Fruit fly (Drosophila melanogaster) ovary, adult (tissue): ENCODE data around the gene Dpck.
A peak's percentile ranks its signal among the peaks of the same experiment; 100 is the strongest.

Experiments
- CG17801 ChIP-seq: fragments of 200-800 bp; optimal IDR thresholded peaks from 2 replicates; lab custom pipeline; 2019; ENCODE audit warnings: missing biosample characterization, mild to moderate bottlenecking, missing genetic modification characterization, moderate library complexity; ENCODE audit not compliant: partially characterized antibody

Gene Dpck

DNA sequence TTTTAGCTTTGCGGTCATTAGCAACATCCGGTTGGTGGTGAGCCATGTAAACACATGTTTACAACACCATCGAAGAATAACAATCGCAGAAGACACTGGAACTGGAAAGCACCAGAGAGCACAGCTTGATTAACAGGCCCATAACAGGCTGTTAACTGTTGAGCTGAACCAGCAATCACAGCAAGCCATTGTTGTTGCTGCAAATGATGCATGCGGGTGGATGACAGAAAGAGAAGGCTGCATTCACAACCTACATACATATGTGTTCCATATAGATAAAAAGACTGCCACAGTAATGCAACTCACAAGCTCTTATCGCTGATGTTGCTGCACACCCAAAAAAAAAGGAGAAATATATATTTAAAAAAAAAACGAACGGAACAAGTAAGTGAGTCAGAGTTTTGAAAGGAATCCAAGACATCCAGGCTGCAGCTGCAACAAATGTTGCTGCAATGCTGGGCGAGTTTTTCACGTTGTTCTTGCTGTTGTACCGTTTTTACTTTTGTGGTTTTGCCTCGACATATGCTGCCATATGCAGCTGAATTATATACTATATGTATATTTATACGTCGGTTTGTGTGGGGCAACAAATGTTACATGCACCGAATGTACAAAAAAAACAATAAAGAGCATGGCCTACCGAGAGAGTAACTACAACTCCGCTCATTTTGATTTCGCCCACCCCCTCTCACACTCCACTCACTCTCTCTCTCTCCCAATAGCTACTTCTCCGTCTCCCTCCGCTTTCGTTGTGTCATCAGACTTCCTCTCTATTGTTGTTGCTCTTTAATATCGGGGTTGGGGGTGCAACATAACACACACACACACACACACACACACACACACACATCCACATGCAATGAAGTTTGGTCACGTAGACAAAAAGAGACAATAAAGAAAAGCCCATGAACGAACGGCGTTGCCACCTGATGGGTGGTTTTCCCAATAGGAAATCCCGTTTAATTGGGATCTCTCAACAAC lies 21.2 kb downstream of the Dpck start:
- no peak for TF ChIP-seq CG17801 (GFP tag; lab: Kevin White, UChicago)

DNA sequence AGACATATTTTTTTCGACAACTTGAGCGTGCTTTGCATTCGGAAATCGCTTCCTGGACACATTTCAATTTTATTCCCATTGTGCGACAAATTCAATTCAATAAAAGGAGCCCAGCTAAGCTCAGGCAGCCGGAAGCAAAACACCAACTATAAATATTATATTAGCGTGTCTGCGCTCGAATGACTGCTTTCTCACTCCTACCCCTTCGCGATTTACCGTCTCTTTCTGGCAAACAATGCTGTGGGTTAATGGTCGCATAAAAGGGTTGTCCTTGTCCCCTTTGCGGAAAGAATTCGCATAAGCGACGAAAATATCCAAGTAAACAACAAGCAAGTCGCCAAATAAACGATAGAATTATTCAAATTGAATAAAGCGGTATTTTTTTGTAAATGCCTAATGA lies 22.3 kb downstream of the Dpck start:
- no peak for TF ChIP-seq CG17801 (GFP tag; lab: Kevin White, UChicago)

DNA sequence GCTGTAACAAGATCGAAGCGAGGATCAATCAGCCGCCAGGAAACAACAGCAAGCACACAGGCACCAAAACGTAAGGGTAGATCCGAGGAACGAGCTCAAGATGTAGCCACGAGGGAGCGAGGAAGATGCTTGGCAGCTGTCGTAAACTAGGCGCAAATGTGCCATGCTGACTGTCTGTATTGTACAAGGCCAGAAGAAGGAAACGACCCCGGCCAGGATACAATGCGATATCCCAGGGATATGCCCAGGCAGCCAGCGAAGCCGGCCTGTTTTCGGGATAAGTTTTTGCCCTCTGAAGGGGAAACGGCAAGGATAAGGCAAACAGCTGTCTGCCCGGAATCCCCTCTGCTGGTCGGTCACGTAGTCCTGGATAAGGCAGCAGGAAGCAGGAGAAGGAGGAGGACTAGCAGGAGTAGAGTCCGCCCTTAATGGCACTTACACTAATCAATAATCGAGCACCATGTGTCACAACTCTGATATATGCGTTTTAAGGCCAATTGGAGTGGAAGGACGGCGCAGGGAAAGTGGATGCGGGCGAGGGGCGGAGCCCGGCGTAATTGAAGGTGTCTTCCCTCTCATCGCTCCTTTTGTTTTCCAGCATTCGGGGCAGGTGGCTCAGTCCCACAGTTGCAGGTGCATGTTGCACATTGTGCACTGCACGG lies 23.7 kb downstream of the Dpck start:
- no peak for TF ChIP-seq CG17801 (GFP tag; lab: Kevin White, UChicago)

DNA sequence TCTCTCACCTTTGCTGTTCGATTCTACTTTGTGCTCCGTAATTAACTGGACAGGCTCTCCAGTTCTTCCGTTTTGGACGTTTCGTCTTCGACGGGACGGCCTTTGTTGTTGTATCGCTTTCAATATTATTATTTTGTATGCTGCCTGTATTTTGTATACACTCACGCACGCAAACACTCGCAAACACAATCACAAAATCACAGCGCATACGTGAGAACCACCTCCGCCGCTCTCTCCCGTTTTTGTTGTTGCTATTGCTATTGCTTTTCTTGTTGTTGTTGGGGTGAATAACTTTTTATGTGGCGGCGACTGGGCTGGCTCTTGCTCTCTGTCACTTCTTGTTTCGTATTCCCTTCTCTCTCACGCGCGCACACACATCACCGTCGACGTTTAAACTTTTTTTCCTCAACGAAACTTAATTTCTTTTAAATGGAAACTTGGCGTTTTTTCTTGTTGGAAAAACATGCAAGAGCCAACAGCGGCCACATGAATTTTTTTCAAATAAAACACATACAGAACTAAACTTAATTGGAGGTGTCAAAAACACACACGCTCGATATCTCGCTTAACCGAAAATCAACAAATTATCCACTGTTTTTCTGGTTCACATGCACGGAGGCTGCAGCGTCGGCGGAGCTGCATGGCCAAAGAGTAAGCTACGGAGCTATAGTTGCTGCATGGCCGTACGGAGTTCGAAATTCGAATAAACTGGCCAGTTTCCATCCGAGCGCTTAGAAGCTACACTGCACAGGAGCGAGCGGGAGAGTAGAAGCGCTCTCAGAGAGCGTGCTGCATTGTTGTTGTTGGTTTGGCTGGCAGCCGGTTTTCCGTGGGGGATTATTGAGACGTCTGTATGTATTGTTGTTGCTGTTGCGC lies 26.0 kb downstream of the Dpck start:
- TF ChIP-seq CG17801 (GFP tag; lab: Kevin White, UChicago): no peak

DNA sequence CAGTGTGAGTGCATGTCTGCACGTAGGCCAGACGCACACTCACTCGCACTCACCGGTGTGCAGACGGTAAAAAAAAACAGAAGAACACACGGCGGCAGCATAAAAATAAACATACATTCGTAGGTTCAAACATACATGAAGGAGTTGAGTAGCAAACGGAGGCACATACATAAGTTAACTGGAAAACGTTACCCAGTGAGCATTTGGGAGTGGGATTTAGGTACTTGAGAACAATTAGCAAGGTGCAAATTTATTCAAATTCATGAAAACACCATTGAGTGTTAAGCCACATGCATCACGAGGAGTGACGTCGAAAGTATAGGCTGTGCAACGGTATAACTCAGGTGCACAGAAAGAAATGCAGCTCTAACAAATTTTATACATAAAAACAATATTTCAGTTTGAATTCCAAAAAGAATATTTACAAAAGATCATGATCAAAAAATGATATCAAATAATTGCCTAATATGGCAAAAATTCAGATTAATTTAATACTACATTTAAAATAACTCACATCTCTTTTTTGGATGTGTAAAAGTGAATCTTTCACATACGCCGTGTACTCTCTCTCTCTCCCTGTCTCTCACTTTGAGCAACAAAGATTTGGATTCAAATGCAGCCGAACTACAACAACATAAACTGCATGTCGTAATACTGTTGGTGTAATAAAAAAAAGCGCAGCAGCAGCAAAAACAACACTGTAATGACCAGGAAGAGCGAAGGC lies 26.8 kb downstream of the Dpck start:
- TF ChIP-seq CG17801 (GFP tag; lab: Kevin White, UChicago): peak; percentile 96

DNA sequence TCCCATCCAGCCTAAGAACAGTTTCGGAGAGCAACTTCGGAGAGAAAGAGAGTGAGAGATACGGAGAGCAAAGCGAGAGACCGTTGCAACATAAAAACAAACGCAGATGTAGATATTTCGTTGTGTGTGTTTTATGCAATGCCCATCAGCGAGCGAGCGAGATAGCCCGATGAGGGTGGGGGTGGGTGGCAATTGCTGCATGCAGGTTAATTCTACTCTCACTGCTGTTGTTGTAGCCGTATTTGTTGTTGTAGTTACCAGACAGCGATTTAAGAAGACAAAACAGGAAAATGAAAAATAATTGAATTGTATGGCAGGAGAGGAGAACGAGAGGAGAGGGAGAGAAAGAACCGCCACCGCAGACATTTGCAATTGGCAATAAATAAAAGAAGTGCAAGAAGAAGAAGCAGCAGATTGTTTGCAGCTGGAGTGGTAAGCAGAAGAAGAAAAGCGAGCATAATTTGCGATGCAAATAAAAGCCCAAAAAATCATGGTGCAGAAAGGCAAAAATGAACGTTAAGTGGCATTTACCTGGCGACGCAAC lies 27.9 kb downstream of the Dpck start:
- no peak for TF ChIP-seq CG17801 (GFP tag; lab: Kevin White, UChicago)

DNA sequence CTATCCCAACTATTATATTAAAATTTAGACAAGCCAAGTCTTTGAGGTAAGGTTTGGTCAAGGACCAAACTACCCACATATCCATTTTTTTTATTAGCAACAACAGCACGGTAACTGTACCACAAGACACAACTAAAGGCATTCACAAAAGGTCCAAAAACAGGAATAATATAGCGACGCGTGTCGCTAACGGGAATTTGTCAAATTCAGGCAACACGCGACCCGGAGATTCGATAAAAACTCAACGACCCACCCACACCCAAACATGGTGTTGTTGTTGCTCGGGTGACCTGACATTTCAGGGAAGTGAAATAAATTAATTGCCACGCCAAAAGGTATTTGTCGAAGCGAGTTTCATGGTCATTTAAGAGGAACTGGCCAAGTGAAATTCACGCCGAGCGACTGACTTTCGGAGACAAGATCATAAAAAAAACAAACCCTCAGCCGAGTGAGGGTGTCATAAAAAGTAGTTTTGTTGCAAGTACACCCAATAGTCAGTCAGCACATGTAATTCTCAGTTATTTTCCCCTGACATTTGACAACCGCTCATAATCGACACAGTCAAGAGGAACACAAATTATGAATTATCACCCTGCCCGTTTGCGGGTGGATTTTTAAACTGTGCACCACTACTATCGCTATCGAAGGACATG lies 29.4 kb downstream of the Dpck start:
- no peak for TF ChIP-seq CG17801 (GFP tag; lab: Kevin White, UChicago)

DNA sequence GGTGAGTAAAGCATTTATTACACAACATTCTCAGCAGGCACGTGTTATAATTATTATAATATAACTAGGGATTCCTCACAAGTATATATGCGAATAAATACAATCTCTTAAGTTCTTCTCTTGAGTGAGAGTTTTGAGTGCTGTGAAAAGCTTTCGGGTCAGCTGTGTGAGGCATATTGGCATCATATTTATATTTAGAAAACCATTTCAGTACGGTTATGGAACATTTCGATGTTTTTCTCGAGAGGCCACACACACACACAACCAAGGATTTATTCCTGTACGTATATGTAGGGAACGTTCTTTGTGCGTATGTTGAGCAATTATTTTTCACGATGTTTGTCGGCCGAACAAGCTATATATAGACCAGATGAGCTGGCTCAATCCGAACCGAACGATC lies 31.0 kb downstream of the Dpck start:
- TF ChIP-seq CG17801 (GFP tag; lab: Kevin White, UChicago): no peak

DNA sequence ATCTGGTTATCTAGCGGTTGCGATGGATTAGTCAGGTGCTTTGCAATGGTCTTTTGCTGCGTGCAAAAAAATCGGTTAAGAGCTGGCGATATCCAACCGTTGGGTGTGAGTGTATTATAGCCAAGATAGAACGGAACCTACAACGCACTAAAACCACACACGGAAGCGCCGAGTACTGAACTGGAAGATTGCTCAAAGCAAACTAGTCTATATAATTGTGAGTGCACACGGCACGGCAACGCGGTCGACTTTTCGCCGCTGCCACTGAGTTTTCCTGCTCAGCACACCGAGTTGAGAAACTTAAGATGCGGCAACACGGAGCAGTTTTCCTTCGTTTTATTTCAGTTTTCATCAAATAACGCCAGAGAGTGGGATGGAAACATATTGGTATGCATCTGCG lies 34.5 kb downstream of the Dpck start:
- TF ChIP-seq CG17801 (GFP tag; lab: Kevin White, UChicago): no peak

DNA sequence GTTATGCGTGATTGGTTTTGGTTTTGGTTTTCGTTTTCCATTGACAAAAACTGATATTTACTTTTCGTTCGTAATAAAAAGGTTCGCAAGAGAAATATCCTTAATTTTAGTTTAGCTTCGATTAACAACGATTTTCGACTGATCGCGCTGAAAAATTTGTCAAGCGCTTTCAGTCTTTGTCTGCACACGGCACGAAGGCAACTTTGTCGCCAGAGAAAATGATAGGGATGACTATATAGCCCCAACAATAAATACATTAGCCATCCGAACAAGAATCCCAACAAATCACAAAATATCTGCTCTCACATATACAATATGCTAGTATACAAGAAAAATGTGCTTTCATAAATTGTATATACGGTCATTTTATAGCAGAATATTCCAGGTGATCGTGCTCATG lies 35.6 kb downstream of the Dpck start, which contains the start of gene Mlp84B:
Gene Mlp84B (minus strand): TSS at position 143 of the 400 bp plus-strand sequence.
- no peak for TF ChIP-seq CG17801 (GFP tag; lab: Kevin White, UChicago)

DNA sequence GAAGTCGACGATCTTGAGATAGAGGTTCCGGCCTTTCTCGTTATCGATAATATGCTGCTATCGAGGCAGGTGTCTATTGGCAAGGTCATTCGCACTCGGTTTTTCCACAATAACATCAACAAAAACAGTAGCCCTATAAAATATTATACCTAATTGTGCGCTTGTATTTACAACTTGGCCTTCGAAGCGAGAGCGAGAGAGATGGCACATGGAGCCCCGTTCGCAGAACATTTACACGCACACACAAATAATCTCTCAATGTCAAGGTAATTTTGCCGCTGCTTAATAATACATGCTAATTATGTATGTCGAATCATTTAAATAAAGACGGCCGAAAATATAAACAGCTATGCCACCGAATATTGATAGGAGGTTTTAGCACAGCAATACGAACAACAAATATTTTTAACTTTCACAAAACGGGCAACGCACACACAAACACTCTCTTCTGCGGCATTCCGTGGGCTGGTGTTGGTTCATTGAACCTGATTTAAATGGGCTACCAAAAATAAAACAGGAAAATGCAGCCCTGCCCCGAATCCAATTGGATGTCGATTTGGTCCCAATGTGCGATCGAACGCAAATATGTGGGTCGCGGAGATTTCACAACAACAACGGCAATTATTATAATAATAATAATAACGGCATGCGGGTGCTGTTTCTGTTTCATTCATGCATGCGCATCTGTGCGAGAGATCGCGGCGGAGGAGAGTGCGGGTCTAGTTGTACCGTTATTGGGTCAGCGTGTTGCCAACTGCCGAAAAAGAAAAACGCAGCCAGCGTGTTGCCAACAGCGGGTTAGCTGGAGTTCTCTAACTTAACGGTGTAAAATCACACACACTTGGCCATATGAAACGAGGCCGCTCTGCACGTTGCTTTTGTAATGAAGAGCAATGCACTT lies 40.4 kb downstream of the Dpck start:
- no peak for TF ChIP-seq CG17801 (GFP tag; lab: Kevin White, UChicago)

DNA sequence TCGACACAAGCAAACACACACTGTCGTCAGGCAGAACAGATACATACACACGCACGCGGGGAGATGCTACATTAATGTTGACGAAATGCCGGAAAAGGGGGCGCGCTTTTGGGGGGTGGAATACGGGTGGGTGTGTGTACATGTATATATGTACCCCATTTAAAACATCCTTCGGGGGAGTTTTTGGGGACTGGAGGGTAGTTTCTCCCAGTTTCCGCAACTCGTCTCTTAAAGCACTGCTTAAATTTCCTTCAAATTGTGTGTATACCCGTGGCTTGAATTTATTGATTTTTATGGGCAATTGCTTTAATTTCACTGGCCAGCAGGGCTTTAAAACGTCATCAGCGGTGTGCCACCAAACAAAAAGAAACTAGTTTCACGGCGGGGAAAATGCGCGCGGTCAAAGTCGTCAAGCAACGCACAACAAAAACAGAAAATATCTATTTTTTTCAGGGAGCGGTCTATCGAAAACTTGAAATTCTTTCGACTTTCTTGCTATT lies 41.1 kb downstream of the Dpck start:
- no peak for TF ChIP-seq CG17801 (GFP tag; lab: Kevin White, UChicago)
